Fruit fly (Drosophila melanogaster): Measurements from ENCODE around the gene Vps45.

The Vps45 gene

dm6 chr3R:9573812-9574587 is 10.3 kb downstream of the Vps45 start, which contains the start of gene CG9399 (continued):
- peak; percentile 99 for TF ChIP-seq Ptx1 (GFP tag; IDR thresholded peaks at IDR 0.05)
- TF ChIP-seq HLH3B (GFP tag; IDR thresholded peaks at IDR 0.05) = peak; percentile 98
- peak; percentile 30 for TF ChIP-seq HmgD (GFP tag; optimal IDR thresholded peaks at IDR 0.05)
- peak; percentile 44 for TF ChIP-seq bbx (GFP tag; IDR thresholded peaks at IDR 0.05; ENCODE audit: partially characterized antibody)
- peak; percentile 96 for TF ChIP-seq CG15601 (tag; optimal IDR thresholded peaks at IDR 0.05)
- TF ChIP-seq CG1529 (GFP tag; optimal IDR thresholded peaks at IDR 0.05) = peak; percentile 96
- TF ChIP-seq CG6175 (GFP tag; IDR thresholded peaks at IDR 0.05) = peak; percentile 96
- TF ChIP-seq run (tag; optimal IDR thresholded peaks at IDR 0.05) = peak; percentile 94
- peak; percentile 94 to 96 for TF ChIP-seq chif (GFP tag; optimal IDR thresholded peaks at IDR 0.05)
- TF ChIP-seq dmrt99B (tag; optimal IDR thresholded peaks at IDR 0.05) = peak; percentile 97
- peak; percentile 95 for TF ChIP-seq ro (GFP tag; IDR thresholded peaks at IDR 0.05)
- peak; percentile 83 for TF ChIP-seq stwl (tag; optimal IDR thresholded peaks at IDR 0.05)
- peak; percentile 92 for TF ChIP-seq fu2 (GFP tag; optimal IDR thresholded peaks at IDR 0.05)
- TF ChIP-seq CG12769 (tag; optimal IDR thresholded peaks at IDR 0.05) = peak; percentile 86
- TF ChIP-seq wek (GFP tag; optimal IDR thresholded peaks at IDR 0.05) = peak; percentile 77
- TF ChIP-seq stc (GFP tag; IDR thresholded peaks at IDR 0.05) = peak; percentile 97
- TF ChIP-seq CG11093 (GFP tag; IDR thresholded peaks at IDR 0.05) = peak; percentile 96
- TF ChIP-seq Neu2 (GFP tag; optimal IDR thresholded peaks at IDR 0.05; ENCODE audit: borderline replicate concordance) = peak; percentile 13
- TF ChIP-seq lilli (GFP tag; optimal IDR thresholded peaks at IDR 0.05) = peak; percentile 98
- peak; percentile 98 for TF ChIP-seq chm (GFP tag; IDR thresholded peaks at IDR 0.05)
- TF ChIP-seq NfI (GFP tag; optimal IDR thresholded peaks at IDR 0.05) = peak; percentile 97
- TF ChIP-seq CG5953 (GFP tag; IDR thresholded peaks at IDR 0.05) = peak; percentile 98
- no peak for TF ChIP-seq mld (GFP tag; IDR thresholded peaks at IDR 0.05; ENCODE audit: partially characterized antibody)
- TF ChIP-seq CG15269 (tag; optimal IDR thresholded peaks at IDR 0.05) = peak; percentile 97
- TF ChIP-seq sc (optimal IDR thresholded peaks at IDR 0.05) = no peak
- TF ChIP-seq sc (GFP tag; optimal IDR thresholded peaks at IDR 0.05) = peak; percentile 95
- peak; percentile 86 for TF ChIP-seq CG6683 (GFP tag; optimal IDR thresholded peaks at IDR 0.05)
- TF ChIP-seq CG7987 (GFP tag; optimal IDR thresholded peaks at IDR 0.05) = peak; percentile 92
- TF ChIP-seq CG14965 (GFP tag; optimal IDR thresholded peaks at IDR 0.05; ENCODE audit: borderline replicate concordance) = peak; percentile 55
- TF ChIP-seq her (GFP tag; optimal IDR thresholded peaks at IDR 0.05) = peak; percentile 79
- TF ChIP-seq HmgZ (tag; optimal IDR thresholded peaks at IDR 0.05) = peak; percentile 97
- TF ChIP-seq Opbp (GFP tag; IDR thresholded peaks at IDR 0.05; ENCODE audit: partially characterized antibody) = no peak
- peak; percentile 97 for TF ChIP-seq CG12942 (GFP tag; optimal IDR thresholded peaks at IDR 0.05)
- peak; percentile 97 for TF ChIP-seq lab (GFP tag; optimal IDR thresholded peaks at IDR 0.05)
- peak; percentile 95 for TF ChIP-seq Sox100B (GFP tag; optimal IDR thresholded peaks at IDR 0.05)
- TF ChIP-seq Dp (GFP tag; optimal IDR thresholded peaks at IDR 0.05) = peak; percentile 42
- TF ChIP-seq CG17186 (GFP tag; optimal IDR thresholded peaks at IDR 0.05) = peak; percentile 86
- TF ChIP-seq vfl (GFP tag; optimal IDR thresholded peaks at IDR 0.05) = peak; percentile 94
- peak; percentile 90 for TF ChIP-seq maf-S (GFP tag; optimal IDR thresholded peaks at IDR 0.05)
- peak; percentile 56 for TF ChIP-seq Dip2 (GFP tag; IDR thresholded peaks at IDR 0.05)
- peak; percentile 90 for TF ChIP-seq slp2 (GFP tag; optimal IDR thresholded peaks at IDR 0.05)
- no peak for TF ChIP-seq unc-4 (GFP tag; IDR thresholded peaks at IDR 0.05; ENCODE audit: partially characterized antibody)
- peak; percentile 98 for TF ChIP-seq Mad (GFP tag; optimal IDR thresholded peaks at IDR 0.05)
- TF ChIP-seq eyg (GFP tag; optimal IDR thresholded peaks at IDR 0.05) = peak; percentile 76
- TF ChIP-seq NC2β (GFP tag; optimal IDR thresholded peaks at IDR 0.05) = peak; percentile 88
- TF ChIP-seq CG3847 (GFP tag; IDR thresholded peaks at IDR 0.05) = peak; percentile 97
- peak; percentile 78 for TF ChIP-seq Jarid2 (GFP tag; optimal IDR thresholded peaks at IDR 0.05)
- peak; percentile 95 for TF ChIP-seq HLH54F (GFP tag; optimal IDR thresholded peaks at IDR 0.05)
- peak; percentile 98 for TF ChIP-seq CG13775 (GFP tag; optimal IDR thresholded peaks at IDR 0.05)

All from whole organism, embryonic.